Fruit fly (Drosophila melanogaster): Measurements from ENCODE around the gene Npc2b.

The Npc2b gene

dm6 chr3R:14108158-14108921 lies 19.0 kb downstream of the Npc2b start, which contains the start of gene CG12402 (continued):
- peak; percentile 74 for TF ChIP-seq CG15514 (GFP tag; optimal IDR thresholded peaks at IDR 0.05)
- TF ChIP-seq Blimp-1 (GFP tag; optimal IDR thresholded peaks at IDR 0.05): peak; percentile 82
- peak; percentile 49 for TF ChIP-seq CG7928 (GFP tag; optimal IDR thresholded peaks at IDR 0.05)
- TF ChIP-seq Jarid2 (GFP tag; optimal IDR thresholded peaks at IDR 0.05): peak; percentile 11
- TF ChIP-seq Atf6 (GFP tag; IDR thresholded peaks at IDR 0.05): peak; percentile 77
- peak; percentile 65 for TF ChIP-seq slp2 (GFP tag; optimal IDR thresholded peaks at IDR 0.05)
- TF ChIP-seq CG4360 (GFP tag; IDR thresholded peaks at IDR 0.05): peak; percentile 67
- peak; percentile 89 for TF ChIP-seq CG7839 (tag; optimal IDR thresholded peaks at IDR 0.05)
- peak; percentile 75 for TF ChIP-seq Nf-YA (GFP tag; IDR thresholded peaks at IDR 0.05)
- TF ChIP-seq nerfin-1 (tag; optimal IDR thresholded peaks at IDR 0.05): peak; percentile 68
- peak; percentile 77 for TF ChIP-seq so (GFP tag; IDR thresholded peaks at IDR 0.05)
- peak; percentile 89 for TF ChIP-seq zfh1 (GFP tag; IDR thresholded peaks at IDR 0.05)
- peak; percentile 73 for TF ChIP-seq CG18476 (GFP tag; optimal IDR thresholded peaks at IDR 0.05)
- peak; percentile 93 for TF ChIP-seq CG17359 (tag; optimal IDR thresholded peaks at IDR 0.05)
- TF ChIP-seq usp (GFP tag; optimal IDR thresholded peaks at IDR 0.05): no peak
- peak; percentile 88 for TF ChIP-seq Elba2 (GFP tag; optimal IDR thresholded peaks at IDR 0.05)
- peak; percentile 8 for TF ChIP-seq ac (GFP tag; optimal IDR thresholded peaks at IDR 0.05)
- TF ChIP-seq ken (GFP tag; IDR thresholded peaks at IDR 0.05): peak; percentile 88
- TF ChIP-seq Pdp1 (GFP tag; optimal IDR thresholded peaks at IDR 0.05): peak; percentile 52 to 93
- TF ChIP-seq pnt (GFP tag; optimal IDR thresholded peaks at IDR 0.05): peak; percentile 49
- peak; percentile 12 for TF ChIP-seq Dip3 (GFP tag; optimal IDR thresholded peaks at IDR 0.05)
- peak; percentile 75 for TF ChIP-seq Dbx (GFP tag; IDR thresholded peaks at IDR 0.05)
- TF ChIP-seq CG12236 (GFP tag; optimal IDR thresholded peaks at IDR 0.05): no peak
- TF ChIP-seq bsh (GFP tag; optimal IDR thresholded peaks at IDR 0.05): peak in 1 of 2 experiments; percentile 82
- TF ChIP-seq wdn (GFP tag; IDR thresholded peaks at IDR 0.05): peak; percentile 57; the same call in 1 of the 2 replicates
- peak; percentile 77 for TF ChIP-seq CG10209 (GFP tag; optimal IDR thresholded peaks at IDR 0.05)
- peak; percentile 30 for TF ChIP-seq CG9876 (GFP tag; optimal IDR thresholded peaks at IDR 0.05)
- no peak for TF ChIP-seq Sry-β (GFP tag; optimal IDR thresholded peaks at IDR 0.05)
- no peak for TF ChIP-seq ham (GFP tag; IDR thresholded peaks at IDR 0.05)
- peak; percentile 79; the same call in 1 of the 2 replicates for TF ChIP-seq sob (GFP tag; IDR thresholded peaks at IDR 0.05)
- peak; percentile 99 for TF ChIP-seq ftz-f1 (GFP tag; optimal IDR thresholded peaks at IDR 0.05)
- peak; percentile 85 for TF ChIP-seq ATbp (GFP tag; optimal IDR thresholded peaks at IDR 0.05)
- TF ChIP-seq tna (GFP tag; IDR thresholded peaks at IDR 0.05; ENCODE audit: partially characterized antibody): peak; percentile 17; the same call in 1 of the 2 replicates
- no peak for TF ChIP-seq CG7963 (GFP tag; IDR thresholded peaks at IDR 0.05; ENCODE audit: partially characterized antibody)
- no peak for TF ChIP-seq mld (GFP tag; IDR thresholded peaks at IDR 0.05; ENCODE audit: partially characterized antibody)
- peak; percentile 90 for TF ChIP-seq chm (GFP tag; IDR thresholded peaks at IDR 0.05)
- TF ChIP-seq CG12744 (GFP tag; optimal IDR thresholded peaks at IDR 0.05): peak; percentile 36
- peak; percentile 67; the same call in 3 of the 4 replicates for TF ChIP-seq Dll (GFP tag; IDR thresholded peaks at IDR 0.05; ENCODE audit: partially characterized antibody)
- peak; percentile 54 for TF ChIP-seq CG18011 (GFP tag; optimal IDR thresholded peaks at IDR 0.05)
- TF ChIP-seq kni (GFP tag; optimal IDR thresholded peaks at IDR 0.05): peak; percentile 98
- peak; percentile 73 for TF ChIP-seq HmgZ (tag; optimal IDR thresholded peaks at IDR 0.05)
- no peak for TF ChIP-seq CG15073 (GFP tag; optimal IDR thresholded peaks at IDR 0.05)
- peak; percentile 96 for TF ChIP-seq ci (GFP tag; IDR thresholded peaks at IDR 0.05)
- TF ChIP-seq pfk (GFP tag; optimal IDR thresholded peaks at IDR 0.05): no peak
- TF ChIP-seq fru (optimal IDR thresholded peaks at IDR 0.05): no peak
- TF ChIP-seq wor (GFP tag; IDR thresholded peaks at IDR 0.05): peak; percentile 56
- peak; percentile 45 for TF ChIP-seq MBD-R2 (GFP tag; IDR thresholded peaks at IDR 0.05)
- TF ChIP-seq salm (tag; optimal IDR thresholded peaks at IDR 0.05): peak; percentile 63
- TF ChIP-seq ewg (GFP tag; optimal IDR thresholded peaks at IDR 0.05): peak; percentile 74

Measured in whole organism, embryonic.